Worm (Caenorhabditis elegans): Measurements from ENCODE around the gene nhr-101.

The nhr-101 gene

ce11 chrV:11610481-11610880, 40.2 kb downstream of the nhr-101 start, which contains the start of gene sas-5 (continued):
- TF ChIP-seq ztf-3 (GFP tag; optimal IDR thresholded peaks at IDR 0.05) = no peak
- TF ChIP-seq Y67H2A.10 (GFP tag; conservative IDR thresholded peaks at IDR 0.05) = no peak
- TF ChIP-seq madf-6 (GFP tag; IDR thresholded peaks at IDR 0.05) = peak; percentile 93
- peak; percentile 57 for TF ChIP-seq ceh-27 (GFP tag; optimal IDR thresholded peaks at IDR 0.05)
- no peak for TF ChIP-seq F49E8.2 (tag; optimal IDR thresholded peaks at IDR 0.05; ENCODE audit: insufficient read depth)
- TF ChIP-seq ztf-25 (GFP tag; IDR thresholded peaks at IDR 0.05) = 0 out of 2 replicates have a peak, but pooled peaks have one; percentile 37
- no peak for TF ChIP-seq lsy-27 (tag; optimal IDR thresholded peaks at IDR 0.05; ENCODE audit: borderline replicate concordance, insufficient read depth)
- no peak for TF ChIP-seq ztf-22 (GFP tag; optimal IDR thresholded peaks at IDR 0.05)
- no peak for TF ChIP-seq repo-1 (tag; optimal IDR thresholded peaks at IDR 0.05)
- no peak for TF ChIP-seq zim-3 (tag; optimal IDR thresholded peaks at IDR 0.05)
- peak; percentile 87 for TF ChIP-seq lin-54 (GFP tag; optimal IDR thresholded peaks at IDR 0.05)
- TF ChIP-seq nhr-120 (GFP tag; IDR thresholded peaks at IDR 0.05) = no peak
- peak; percentile 10 for TF ChIP-seq atf-7 (tag; optimal IDR thresholded peaks at IDR 0.05)
- peak; percentile 70 for TF ChIP-seq tlf-1 (GFP tag; optimal IDR thresholded peaks at IDR 0.05)
- no peak for TF ChIP-seq lag-1 (GFP tag; IDR thresholded peaks at IDR 0.05)
- no peak for TF ChIP-seq unc-62 (GFP tag; optimal IDR thresholded peaks at IDR 0.05)
- TF ChIP-seq B0019.2 (GFP tag; conservative IDR thresholded peaks at IDR 0.05) = peak; percentile 37; the same call in 1 of the 2 replicates
- TF ChIP-seq B0336.3 (GFP tag; IDR thresholded peaks at IDR 0.05) = peak; percentile 82
- peak; percentile 58 for TF ChIP-seq athp-1 (tag; optimal IDR thresholded peaks at IDR 0.05)
- TF ChIP-seq F52B5.7 (tag; optimal IDR thresholded peaks at IDR 0.05) = no peak
- TF ChIP-seq ets-4 (GFP tag; optimal IDR thresholded peaks at IDR 0.05) = no peak
- TF ChIP-seq ztf-28 (GFP tag; IDR thresholded peaks at IDR 0.05) = no peak
- 0 out of 2 replicates have a peak, but pooled peaks have one; percentile 51 for TF ChIP-seq C06A6.2 (GFP tag; conservative IDR thresholded peaks at IDR 0.05)
- TF ChIP-seq sptf-2 (GFP tag; optimal IDR thresholded peaks at IDR 0.05) = no peak
- TF ChIP-seq bed-1 (GFP tag; IDR thresholded peaks at IDR 0.05) = no peak
- TF ChIP-seq ceh-40 (GFP tag; IDR thresholded peaks at IDR 0.05) = no peak
- 0 out of 2 replicates have a peak, but pooled peaks have one; percentile 31 for TF ChIP-seq nfyb-1 (GFP tag; IDR thresholded peaks at IDR 0.05)
- no peak for TF ChIP-seq cebp-2 (GFP tag; IDR thresholded peaks at IDR 0.05)
- TF ChIP-seq K11D2.4 (GFP tag; IDR thresholded peaks at IDR 0.05) = no peak
- no peak for TF ChIP-seq cebp-1 (GFP tag; IDR thresholded peaks at IDR 0.05)
- peak; percentile 66 for TF ChIP-seq cebp-1 (tag; optimal IDR thresholded peaks at IDR 0.05)
- no peak for TF ChIP-seq F10E7.11 (tag; optimal IDR thresholded peaks at IDR 0.05)

ce11 chrV:11613007-11613406, 42.7 kb downstream of the nhr-101 start, which contains the start of gene tag-290:
Gene tag-290, plus strand, starts transcription at chrV:11613307.
- TF ChIP-seq snpc-1.1 (tag; optimal IDR thresholded peaks at IDR 0.05; ENCODE audit: insufficient read depth) = no peak
- no peak for TF ChIP-seq Y53F4B.3 (GFP tag; IDR thresholded peaks at IDR 0.05)
- no peak for TF ChIP-seq mcd-1 (GFP tag; IDR thresholded peaks at IDR 0.05)

ce11 chrV:11614805-11615497, 44.7 kb downstream of the nhr-101 start:
- TF ChIP-seq lin-40 (tag; optimal IDR thresholded peaks at IDR 0.05) (peak; percentile 40), ztf-26 (tag; optimal IDR thresholded peaks at IDR 0.05) (peak; percentile 41), mes-4 (tag; optimal IDR thresholded peaks at IDR 0.05) (no peak), somi-1 (GFP tag; optimal IDR thresholded peaks at IDR 0.05) (peak; percentile 53), nhr-80 (tag; optimal IDR thresholded peaks at IDR 0.05) (peak; percentile 38), akir-1 (GFP tag; optimal IDR thresholded peaks at IDR 0.05) (no peak)

Measured in whole organism, young adult.